Worm (Caenorhabditis elegans) whole organism, young adult: ENCODE measurements around the gene ubc-8.

Experiments
- B0019.2 ChIP-seq: fragments of 200-800 bp; sonication (Bioruptor generic); conservative IDR thresholded peaks from 2 replicates; pipeline ENCODE4 v1.3.6; 2022; ENCODE audit warnings: missing genetic modification reagents, missing genetic modification characterization, missing compliant biosample characterization
- D2030.7 ChIP-seq: fragments of 200-800 bp; sonication (Bioruptor generic); IDR thresholded peaks from 2 replicates; pipeline ENCODE4 v1.3.6; 2022; ENCODE audit warnings: missing genetic modification reagents, missing genetic modification characterization, missing compliant biosample characterization
- F22D6.2 ChIP-seq: sonication (generic microtip); optimal IDR thresholded peaks from 2 replicates; lab custom pipeline; 2016; ENCODE audit warnings: mild to moderate bottlenecking, missing genetic modification characterization, missing compliant biosample characterization
- F23B12.7 ChIP-seq: sonication (generic microtip); optimal IDR thresholded peaks from 2 replicates; lab custom pipeline; 2017; ENCODE audit warnings: missing genetic modification characterization, mild to moderate bottlenecking, missing compliant biosample characterization, antibody characterized with exemption, moderate library complexity; ENCODE audit not compliant: insufficient read depth
- F33H1.4 ChIP-seq: fragments of 200-800 bp; sonication (Bioruptor generic); IDR thresholded peaks from 2 replicates; pipeline ENCODE4 v1.3.6; 2022; ENCODE audit warnings: missing genetic modification reagents, missing genetic modification characterization, missing compliant biosample characterization
- F49E8.2 ChIP-seq: sonication (generic microtip); optimal IDR thresholded peaks from 3 replicates; lab custom pipeline; 2017; ENCODE audit warnings: missing genetic modification characterization, mild to moderate bottlenecking, missing compliant biosample characterization, antibody characterized with exemption, moderate library complexity; ENCODE audit not compliant: insufficient read depth
- F57C9.4 ChIP-seq: sonication (generic microtip); optimal IDR thresholded peaks from 2 replicates; lab custom pipeline; 2017; ENCODE audit warnings: mild to moderate bottlenecking, missing genetic modification characterization, missing compliant biosample characterization
- akir-1 ChIP-seq: fragments of 200-800 bp; sonication (Bioruptor generic); optimal IDR thresholded peaks from 2 replicates; lab custom pipeline; 2018; ENCODE audit warnings: mild to moderate bottlenecking, missing genetic modification characterization, moderate library complexity, missing compliant biosample characterization
- atf-7 ChIP-seq: sonication (generic microtip); optimal IDR thresholded peaks from 2 replicates; lab custom pipeline; 2017; ENCODE audit warnings: mild to moderate bottlenecking, missing genetic modification characterization, missing compliant biosample characterization
- attf-3 ChIP-seq: fragments of 200-800 bp; sonication (Bioruptor generic); conservative IDR thresholded peaks from 2 replicates; pipeline ENCODE4 v1.3.6; 2022; ENCODE audit warnings: missing genetic modification reagents, missing genetic modification characterization, missing compliant biosample characterization
- attf-5 ChIP-seq: fragments of 200-800 bp; sonication (Bioruptor generic); optimal IDR thresholded peaks from 2 replicates; lab custom pipeline; 2018; ENCODE audit warnings: mild to moderate bottlenecking, missing genetic modification characterization, missing compliant biosample characterization
- attf-6 ChIP-seq: fragments of 200-800 bp; sonication (Bioruptor generic); IDR thresholded peaks from 2 replicates; pipeline ENCODE4 v1.3.6; 2022; ENCODE audit warnings: missing genetic modification reagents, missing genetic modification characterization, missing compliant biosample characterization
- cebp-1 ChIP-seq, 2 experiments: fragments of 200-800 bp in 1 of 2; sonication (Bioruptor generic) in 1 of 2; sonication (generic microtip) in 1 of 2; IDR thresholded peaks in 1 of 2; optimal IDR thresholded peaks in 1 of 2; 2 replicates each; pipeline versions ENCODE4 v1.3.6 to Lab custom; 2017 to 2022; ENCODE audit warnings: missing compliant biosample characterization in 2 of 2, missing genetic modification characterization in 2 of 2, mild to moderate bottlenecking in 1 of 2, missing genetic modification reagents in 1 of 2, moderate library complexity in 1 of 2
- dox-1 ChIP-seq: fragments of 200-800 bp; sonication (Bioruptor generic); IDR thresholded peaks from 2 replicates; pipeline ENCODE4 v1.3.6; 2022; ENCODE audit warnings: missing genetic modification reagents, missing genetic modification characterization, missing compliant biosample characterization
- dpl-1 ChIP-seq: fragments of 150-350 bp; optimal IDR thresholded peaks from 2 replicates; lab custom pipeline; 2014; ENCODE audit warnings: missing biosample characterization, missing genetic modification reagents, missing genetic modification characterization
- efl-1 ChIP-seq: fragments of 150-350 bp; optimal IDR thresholded peaks from 2 replicates; lab custom pipeline; 2014; ENCODE audit warnings: missing biosample characterization, missing genetic modification reagents, missing genetic modification characterization
- egrh-3 ChIP-seq: fragments of 200-800 bp; sonication (Bioruptor generic); IDR thresholded peaks from 2 replicates; pipeline ENCODE4 v1.3.6; 2022; ENCODE audit warnings: missing genetic modification reagents, missing genetic modification characterization, missing compliant biosample characterization
- ekl-4 ChIP-seq: fragments of 200-800 bp; sonication (Bioruptor generic); IDR thresholded peaks from 2 replicates; pipeline ENCODE4 v1.3.6; 2022; ENCODE audit warnings: missing genetic modification reagents, missing genetic modification characterization, missing compliant biosample characterization
- hmg-1.2 ChIP-seq: fragments of 200-800 bp; sonication (Bioruptor generic); IDR thresholded peaks from 2 replicates; pipeline ENCODE4 v1.3.6; 2022; ENCODE audit warnings: missing genetic modification reagents, missing genetic modification characterization, missing compliant biosample characterization
- hsf-1 ChIP-seq: fragments of 200-800 bp; sonication (Bioruptor generic); IDR thresholded peaks from 2 replicates; pipeline ENCODE4 v1.3.6; 2022; ENCODE audit warnings: missing genetic modification reagents, missing genetic modification characterization, missing compliant biosample characterization
- lin-26 ChIP-seq: fragments of 200-800 bp; sonication (Bioruptor generic); IDR thresholded peaks from 2 replicates; pipeline ENCODE4 v1.3.6; 2022; ENCODE audit warnings: missing genetic modification reagents, missing genetic modification characterization, missing compliant biosample characterization
- lin-35 ChIP-seq, 3 experiments: fragments of 150-350 bp in 2 of 3; sonication (generic microtip) in 1 of 3; optimal IDR thresholded peaks; 2 replicates each; lab custom pipeline; 2014 to 2018; ENCODE audit warnings: missing biosample characterization in 3 of 3, missing genetic modification characterization in 3 of 3, missing genetic modification reagents in 3 of 3
- lin-40 ChIP-seq: sonication (generic microtip); optimal IDR thresholded peaks from 2 replicates; lab custom pipeline; 2016; ENCODE audit warnings: missing genetic modification characterization, mild to moderate bottlenecking, missing compliant biosample characterization, missing genotype, missing genetic modification reagents
- lin-54 ChIP-seq: fragments of 200-800 bp; sonication (Bioruptor generic); optimal IDR thresholded peaks from 2 replicates; lab custom pipeline; 2018; ENCODE audit warnings: mild to moderate bottlenecking, missing genetic modification characterization, missing compliant biosample characterization
- lir-1 ChIP-seq: fragments of 200-800 bp; sonication (Bioruptor generic); conservative IDR thresholded peaks from 2 replicates; pipeline ENCODE4 v1.3.6; 2022; ENCODE audit warnings: missing genetic modification reagents, missing genetic modification characterization, missing compliant biosample characterization
- lsl-1 ChIP-seq: fragments of 200-800 bp; sonication (Bioruptor generic); optimal IDR thresholded peaks from 2 replicates; lab custom pipeline; 2018; ENCODE audit warnings: mild to moderate bottlenecking, missing genetic modification characterization, moderate library complexity, missing compliant biosample characterization
- mcd-1 ChIP-seq: fragments of 200-800 bp; sonication (Bioruptor generic); IDR thresholded peaks from 2 replicates; pipeline ENCODE4 v1.3.6; 2022; ENCODE audit warnings: missing genetic modification reagents, missing genetic modification characterization, missing compliant biosample characterization
- nfyb-1 ChIP-seq: fragments of 200-800 bp; sonication (Bioruptor generic); IDR thresholded peaks from 2 replicates; pipeline ENCODE4 v1.3.6; 2022; ENCODE audit warnings: missing genetic modification reagents, missing genetic modification characterization, missing compliant biosample characterization
- pbrm-1 ChIP-seq: fragments of 200-800 bp; sonication (Bioruptor generic); IDR thresholded peaks from 2 replicates; pipeline ENCODE4 v1.3.6; 2022; ENCODE audit warnings: missing genetic modification reagents, missing genetic modification characterization, missing compliant biosample characterization
- rcor-1 ChIP-seq: fragments of 200-800 bp; sonication (Bioruptor generic); IDR thresholded peaks from 2 replicates; pipeline ENCODE4 v1.3.6; 2022; ENCODE audit warnings: missing genetic modification reagents, missing genetic modification characterization, missing compliant biosample characterization
- sea-2 ChIP-seq: fragments of 200-800 bp; sonication (Bioruptor generic); IDR thresholded peaks from 2 replicates; pipeline ENCODE4 v1.3.6; 2022; ENCODE audit warnings: missing genetic modification characterization, missing compliant biosample characterization
- snpc-3.4 ChIP-seq: sonication (generic microtip); optimal IDR thresholded peaks from 2 replicates; lab custom pipeline; 2017; ENCODE audit warnings: missing genetic modification characterization, mild to moderate bottlenecking, missing compliant biosample characterization, antibody characterized with exemption, moderate library complexity, missing genotype, missing genetic modification reagents
- snpc-4 ChIP-seq, 5 experiments: fragments of 150-350 bp in 1 of 5; sonication (generic microtip) in 4 of 5; optimal IDR thresholded peaks; 2 replicates each; lab custom pipeline; 2014 to 2018; ENCODE audit warnings: missing genetic modification characterization in 5 of 5, missing biosample characterization in 3 of 5, antibody characterized with exemption in 2 of 5, mild to moderate bottlenecking in 2 of 5, missing compliant biosample characterization in 2 of 5, missing genotype in 2 of 5, moderate library complexity in 2 of 5, missing genetic modification reagents in 1 of 5
- tbp1 ChIP-seq: fragments of 200-800 bp; sonication (Bioruptor generic); optimal IDR thresholded peaks from 2 replicates; lab custom pipeline; 2018; ENCODE audit warnings: mild to moderate bottlenecking, missing genetic modification characterization, missing compliant biosample characterization
- unc-130 ChIP-seq: sonication (generic microtip); optimal IDR thresholded peaks from 2 replicates; lab custom pipeline; 2016; ENCODE audit warnings: missing genetic modification reagents, missing genetic modification characterization, missing compliant biosample characterization
- ztf-18 ChIP-seq: sonication (generic microtip); optimal IDR thresholded peaks from 2 replicates; lab custom pipeline; 2016; ENCODE audit warnings: missing genotype, mild to moderate bottlenecking, missing genetic modification characterization, missing compliant biosample characterization
- ztf-25 ChIP-seq: fragments of 200-800 bp; sonication (Bioruptor generic); IDR thresholded peaks from 2 replicates; pipeline ENCODE4 v1.3.6; 2022; ENCODE audit warnings: missing genetic modification reagents, missing genetic modification characterization, missing compliant biosample characterization
- ztf-28 ChIP-seq: fragments of 200-800 bp; sonication (Bioruptor generic); IDR thresholded peaks from 2 replicates; pipeline ENCODE4 v1.3.6; 2022; ENCODE audit warnings: missing genetic modification reagents, missing genetic modification characterization, missing compliant biosample characterization

ubc-8 gene

ce11 chrIV:2703927-2704401 lies 3.1 kb downstream of the ubc-8 start, which contains the start of gene Y94H6A.5:
Gene Y94H6A.5 (minus strand): TSS chrIV:2703977.
- TF ChIP-seq F22D6.2 = no peak
- peak; percentile 10 for TF ChIP-seq tbp1 (GFP tag; lab: Kevin White, UChicago)
- peak; percentile 15 for TF ChIP-seq efl-1 (GFP tag; lab: Kevin White, UChicago)
- peak; percentile 26 for TF ChIP-seq ztf-18 (tag; lab: Kevin White, UChicago)
- peak; percentile 13 for TF ChIP-seq snpc-3.4 (tag; lab: Kevin White, UChicago)
- TF ChIP-seq F33H1.4 (GFP tag; lab: Robert Waterston, UW) = peak; percentile 32; the same call in 1 of the 2 replicates
- peak; percentile 52; the same call in 1 of the 2 replicates for TF ChIP-seq B0019.2
- TF ChIP-seq hsf-1 (GFP tag; lab: Robert Waterston, UW) = no peak
- peak; percentile 63; the same call in 1 of the 2 replicates for TF ChIP-seq ztf-25 (GFP tag; lab: Robert Waterston, UW)
- TF ChIP-seq F23B12.7 (tag; lab: Kevin White, UChicago) = peak; percentile 47
- no peak for TF ChIP-seq ekl-4 (GFP tag; lab: Robert Waterston, UW)
- 0 out of 2 replicates have a peak, but pooled peaks have one; percentile 9 for TF ChIP-seq egrh-3 (GFP tag; lab: Robert Waterston, UW)
- TF ChIP-seq akir-1 (GFP tag; lab: Kevin White, UChicago) = no peak
- 0 out of 2 replicates have a peak, but pooled peaks have one; percentile 27 for TF ChIP-seq cebp-1 (GFP tag; IDR thresholded peaks at IDR 0.05; lab: Robert Waterston, UW)
- TF ChIP-seq cebp-1 (tag; optimal IDR thresholded peaks at IDR 0.05; lab: Kevin White, UChicago) = peak; percentile 60
- peak in 1 of 3 experiments; percentile 17 for TF ChIP-seq lin-35 (GFP tag; optimal IDR thresholded peaks at IDR 0.05; lab: Kevin White, UChicago)
- 0 out of 2 replicates have a peak, but pooled peaks have one; percentile 18 for TF ChIP-seq rcor-1
- 0 out of 2 replicates have a peak, but pooled peaks have one; percentile 13 for TF ChIP-seq sea-2 (GFP tag; lab: Robert Waterston, UW)
- peak; percentile 10 for TF ChIP-seq lin-54 (GFP tag; lab: Kevin White, UChicago)
- peak; percentile 61 for TF ChIP-seq dox-1 (GFP tag; lab: Robert Waterston, UW)
- peak; percentile 39 for TF ChIP-seq lin-40 (tag; lab: Kevin White, UChicago)
- no peak for TF ChIP-seq F49E8.2 (tag; lab: Kevin White, UChicago)
- TF ChIP-seq lin-26 (GFP tag; lab: Robert Waterston, UW) = no peak
- TF ChIP-seq dpl-1 (GFP tag; lab: Kevin White, UChicago) = no peak
- peak; percentile 72 for TF ChIP-seq lsl-1 (GFP tag; lab: Kevin White, UChicago)
- TF ChIP-seq nfyb-1 = no peak
- peak; percentile 57; the same call in 1 of the 2 replicates for TF ChIP-seq mcd-1 (GFP tag; lab: Robert Waterston, UW)
- 0 out of 2 replicates have a peak, but pooled peaks have one; percentile 34 for TF ChIP-seq lir-1
- no peak for TF ChIP-seq attf-6 (GFP tag; lab: Robert Waterston, UW)
- TF ChIP-seq atf-7 (tag; lab: Kevin White, UChicago) = no peak
- TF ChIP-seq pbrm-1 = peak; percentile 17; the same call in 1 of the 2 replicates
- TF ChIP-seq snpc-4 (GFP tag; optimal IDR thresholded peaks at IDR 0.05; lab: Kevin White, UChicago) = no peak
- peak in 1 of 4 experiments; percentile 18 for TF ChIP-seq snpc-4 (tag; optimal IDR thresholded peaks at IDR 0.05; lab: Kevin White, UChicago)
- TF ChIP-seq unc-130 = no peak
- TF ChIP-seq attf-3 (GFP tag; lab: Robert Waterston, UW) = 0 out of 2 replicates have a peak, but pooled peaks have one; percentile 21
- peak; percentile 49; the same call in 1 of the 2 replicates for TF ChIP-seq hmg-1.2 (GFP tag; lab: Robert Waterston, UW)
- peak; percentile 72; the same call in 1 of the 2 replicates for TF ChIP-seq ztf-28 (GFP tag; lab: Robert Waterston, UW)
- no peak for TF ChIP-seq F57C9.4
- TF ChIP-seq attf-5 (GFP tag; lab: Kevin White, UChicago) = peak; percentile 34
- TF ChIP-seq D2030.7 (GFP tag; lab: Robert Waterston, UW) = peak; percentile 26; the same call in 1 of the 2 replicates
